1 worm cellular context compared by ENCODE assay signal in the genomic region with DNA sequence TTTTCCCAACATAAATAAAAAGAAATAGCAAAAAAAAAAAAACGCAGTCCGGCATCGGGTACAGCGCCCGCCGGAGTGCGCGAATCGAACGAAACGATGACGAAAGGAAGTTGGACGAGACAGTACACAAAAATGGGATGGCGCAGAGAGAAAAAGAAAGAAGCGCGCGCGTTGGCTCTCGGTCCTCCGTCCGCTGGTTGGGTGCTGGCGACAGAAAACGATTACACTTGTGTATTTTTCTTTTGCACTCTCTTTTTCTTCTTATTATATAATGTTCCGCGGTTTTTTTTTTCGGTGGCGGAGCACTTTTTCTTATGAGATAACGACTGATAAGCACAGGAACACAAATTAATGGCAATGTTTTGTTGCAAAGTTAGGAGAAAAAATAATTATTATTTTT.
TF ChIP-seq lines count a peak whose summit lies in the region.

No protein-coding gene starts in this region.

TF ChIP-seq in whole organism, L4 larva, 104 proteins besides CTCF, POLR2A, EP300 and RAD21 (continued from another document):
- TF ChIP-seq ces-1 (GFP tag; optimal IDR thresholded peaks at IDR 0.05; lab: Kevin White, UChicago) (no peak), lin-39 (tag; optimal IDR thresholded peaks at IDR 0.05; lab: Kevin White, UChicago) (no peak), nhr-25 (tag; optimal IDR thresholded peaks at IDR 0.05; lab: Kevin White, UChicago; ENCODE audit: borderline replicate concordance, insufficient read depth) (no peak), aly-2 (tag; optimal IDR thresholded peaks at IDR 0.05; lab: Kevin White, UChicago) (no peak), ceh-44 (GFP tag; IDR thresholded peaks at IDR 0.05; lab: Robert Waterston, UW) (no peak), mxl-2 (GFP tag; conservative IDR thresholded peaks at IDR 0.05; lab: Robert Waterston, UW) (no peak), arid-1 (GFP tag; conservative IDR thresholded peaks at IDR 0.05; lab: Robert Waterston, UW) (no peak), hmg-1.1 (GFP tag; IDR thresholded peaks at IDR 0.05; lab: Robert Waterston, UW) (peak; percentile 70), zip-11 (GFP tag; IDR thresholded peaks at IDR 0.05; lab: Robert Waterston, UW) (no peak), T26A8.4 (GFP tag; IDR thresholded peaks at IDR 0.05; lab: Robert Waterston, UW) (no peak), F44E2.7 (GFP tag; IDR thresholded peaks at IDR 0.05; lab: Robert Waterston, UW) (no peak), unc-39 (tag; optimal IDR thresholded peaks at IDR 0.05; lab: Kevin White, UChicago) (no peak), ceh-62 (tag; optimal IDR thresholded peaks at IDR 0.05; lab: Kevin White, UChicago) (no peak), nhr-42 (GFP tag; IDR thresholded peaks at IDR 0.05; lab: Robert Waterston, UW) (no peak), T20F7.1 (GFP tag; optimal IDR thresholded peaks at IDR 0.05; lab: Kevin White, UChicago) (no peak), mdt-29 (GFP tag; IDR thresholded peaks at IDR 0.05; lab: Robert Waterston, UW) (no peak), ceh-82 (tag; optimal IDR thresholded peaks at IDR 0.05; lab: Kevin White, UChicago) (no peak), F10B5.3 (tag; optimal IDR thresholded peaks at IDR 0.05; lab: Kevin White, UChicago) (no peak), dmd-9 (GFP tag; IDR thresholded peaks at IDR 0.05; lab: Robert Waterston, UW) (no peak), ceh-20 (GFP tag; IDR thresholded peaks at IDR 0.05; lab: Robert Waterston, UW) (no peak), ztf-7 (tag; optimal IDR thresholded peaks at IDR 0.05; lab: Kevin White, UChicago) (no peak), sdz-12 (GFP tag; optimal IDR thresholded peaks at IDR 0.05; lab: Kevin White, UChicago) (no peak), rbr-2 (tag; optimal IDR thresholded peaks at IDR 0.05; lab: Kevin White, UChicago) (peak; percentile 65), nhr-48 (tag; optimal IDR thresholded peaks at IDR 0.05; lab: Kevin White, UChicago) (peak; percentile 72), daf-8 (GFP tag; IDR thresholded peaks at IDR 0.05; lab: Robert Waterston, UW) (no peak), dpl-1 (GFP tag; optimal IDR thresholded peaks at IDR 0.05; lab: Kevin White, UChicago) (no peak), lin-29 (GFP tag; IDR thresholded peaks at IDR 0.05; lab: Robert Waterston, UW) (no peak), dmd-6 (GFP tag; IDR thresholded peaks at IDR 0.05; lab: Robert Waterston, UW) (peak; percentile 70), aha-1 (tag; lab: Kevin White, UChicago) (peak; percentile 95), egl-43 (GFP tag; IDR thresholded peaks at IDR 0.05; lab: Robert Waterston, UW) (0 out of 2 replicates have a peak, but pooled peaks have one; percentile 63)
